Fruit fly (Drosophila melanogaster): ENCODE measurements around the gene CG46435.

CG46435 gene

dm6 chr3L:19495991-19496588, 48.8 kb upstream of the CG46435 start (continued):
- no peak for TF ChIP-seq Lhr (GFP tag; optimal IDR thresholded peaks at IDR 0.05)
- TF ChIP-seq CG15269 (tag; optimal IDR thresholded peaks at IDR 0.05): peak; percentile 19
- TF ChIP-seq Hr51 (GFP tag; optimal IDR thresholded peaks at IDR 0.05): no peak
- TF ChIP-seq vnd (GFP tag; IDR thresholded peaks at IDR 0.05; ENCODE audit: partially characterized antibody): no peak
- TF ChIP-seq HLH54F (GFP tag; optimal IDR thresholded peaks at IDR 0.05): no peak
- no peak for TF ChIP-seq bab2 (GFP tag; optimal IDR thresholded peaks at IDR 0.05)
- peak; percentile 11 for TF ChIP-seq PHDP (tag; optimal IDR thresholded peaks at IDR 0.05)
- TF ChIP-seq MESR4 (GFP tag; optimal IDR thresholded peaks at IDR 0.05): no peak
- TF ChIP-seq Poxn (GFP tag; IDR thresholded peaks at IDR 0.05): no peak
- peak; percentile 9 for TF ChIP-seq CG10543 (GFP tag; optimal IDR thresholded peaks at IDR 0.05)
- peak; percentile 15 for TF ChIP-seq CG17568 (GFP tag; optimal IDR thresholded peaks at IDR 0.05)
- no peak for TF ChIP-seq CG9932 (GFP tag; IDR thresholded peaks at IDR 0.05)
- TF ChIP-seq Hmr (GFP tag; optimal IDR thresholded peaks at IDR 0.05): peak; percentile 7
- no peak for TF ChIP-seq CTCF (GFP tag; optimal IDR thresholded peaks at IDR 0.05)
- TF ChIP-seq pho (GFP tag; optimal IDR thresholded peaks at IDR 0.05): no peak
- TF ChIP-seq Atf-2 (GFP tag; optimal IDR thresholded peaks at IDR 0.05): no peak
- no peak for TF ChIP-seq CG7556 (GFP tag; optimal IDR thresholded peaks at IDR 0.05)
- TF ChIP-seq lab (GFP tag; optimal IDR thresholded peaks at IDR 0.05): peak; percentile 21
- TF ChIP-seq yki (optimal IDR thresholded peaks at IDR 0.05): no peak
- TF ChIP-seq CG7963 (GFP tag; IDR thresholded peaks at IDR 0.05; ENCODE audit: partially characterized antibody): no peak
- TF ChIP-seq onecut (GFP tag; IDR thresholded peaks at IDR 0.05): no peak
- peak; percentile 0 for TF ChIP-seq CG31365 (tag; optimal IDR thresholded peaks at IDR 0.05)
- TF ChIP-seq CG3995 (GFP tag; optimal IDR thresholded peaks at IDR 0.05): no peak
- TF ChIP-seq Jarid2 (GFP tag; optimal IDR thresholded peaks at IDR 0.05): no peak
- TF ChIP-seq CG11247 (GFP tag; IDR thresholded peaks at IDR 0.05): no peak
- no peak for TF ChIP-seq CG16779 (GFP tag; IDR thresholded peaks at IDR 0.05)
- TF ChIP-seq Max (GFP tag; optimal IDR thresholded peaks at IDR 0.05): no peak
- TF ChIP-seq CG2875 (GFP tag; optimal IDR thresholded peaks at IDR 0.05): no peak
- no peak for TF ChIP-seq tx (GFP tag; optimal IDR thresholded peaks at IDR 0.05)
- no peak for TF ChIP-seq luna (GFP tag; optimal IDR thresholded peaks at IDR 0.05)
- TF ChIP-seq gt (GFP tag; IDR thresholded peaks at IDR 0.05): no peak
- no peak for TF ChIP-seq sens-2 (GFP tag; IDR thresholded peaks at IDR 0.05)
- TF ChIP-seq oc (tag; optimal IDR thresholded peaks at IDR 0.05): no peak
- TF ChIP-seq chm (GFP tag; IDR thresholded peaks at IDR 0.05): no peak
- TF ChIP-seq otp (GFP tag; IDR thresholded peaks at IDR 0.05): no peak
- TF ChIP-seq CG12071 (GFP tag; optimal IDR thresholded peaks at IDR 0.05): peak; percentile 41
- TF ChIP-seq Side (GFP tag; optimal IDR thresholded peaks at IDR 0.05): no peak
- no peak for TF ChIP-seq CG12104 (GFP tag; optimal IDR thresholded peaks at IDR 0.05)
- no peak for TF ChIP-seq tll (GFP tag; optimal IDR thresholded peaks at IDR 0.05)
- TF ChIP-seq gro (GFP tag; optimal IDR thresholded peaks at IDR 0.05): no peak
- no peak for TF ChIP-seq pum (GFP tag; optimal IDR thresholded peaks at IDR 0.05)
- peak; percentile 10 for TF ChIP-seq CG18599 (GFP tag; optimal IDR thresholded peaks at IDR 0.05)
- TF ChIP-seq NC2β (GFP tag; optimal IDR thresholded peaks at IDR 0.05): no peak
- TF ChIP-seq CG18476 (GFP tag; optimal IDR thresholded peaks at IDR 0.05): no peak

Measured in whole organism, embryonic.